Worm (Caenorhabditis elegans) whole organism, L4/young adult: Measurements from ENCODE around the gene snpc-1.3.

Source experiments
- dao-5 ChIP-seq: sonication (generic microtip); optimal IDR thresholded peaks from 2 replicates; lab custom pipeline; 2016; ENCODE audit warnings: missing genotype, missing genetic modification characterization, moderate library complexity, missing compliant biosample characterization
- him-1 ChIP-seq: sonication (generic microtip); optimal IDR thresholded peaks from 2 replicates; lab custom pipeline; 2016; ENCODE audit warnings: missing genotype, missing genetic modification reagents, missing genetic modification characterization, missing compliant biosample characterization

ce11 chrV:5477719-5478118, 38.8 kb upstream of the snpc-1.3 start:
- TF ChIP-seq him-1, result no peak
- TF ChIP-seq dao-5 (tag; lab: Kevin White, UChicago), result no peak
